Worm (Caenorhabditis elegans) whole organism, L1 larva: ENCODE results near the gene srd-20.

Experiments used
- C04F5.9 ChIP-seq: sonication (generic microtip); optimal IDR thresholded peaks from 2 replicates; lab custom pipeline; 2016; ENCODE audit warnings: missing genetic modification characterization, missing compliant biosample characterization
- C16A3.4 ChIP-seq: fragments of 150-350 bp; optimal IDR thresholded peaks from 2 replicates; lab custom pipeline; 2014; ENCODE audit warnings: missing biosample characterization, missing genetic modification characterization
- F16B12.6 ChIP-seq: fragments of 150-350 bp; optimal IDR thresholded peaks from 2 replicates; lab custom pipeline; 2014; ENCODE audit warnings: missing biosample characterization, missing genetic modification characterization
- Y116A8C.19 ChIP-seq: sonication (generic microtip); optimal IDR thresholded peaks from 2 replicates; lab custom pipeline; 2016; ENCODE audit warnings: missing compliant biosample characterization, missing genetic modification characterization, borderline replicate concordance
- aly-2 ChIP-seq: fragments of 150-350 bp; optimal IDR thresholded peaks from 2 replicates; lab custom pipeline; 2014; ENCODE audit warnings: missing biosample characterization, missing genetic modification characterization
- blmp-1 ChIP-seq: fragments of 150-350 bp; optimal IDR thresholded peaks from 2 replicates; lab custom pipeline; 2014; ENCODE audit warnings: missing biosample characterization, missing genetic modification characterization
- ceh-63 ChIP-seq: fragments of 200-800 bp; sonication (Bioruptor generic); optimal IDR thresholded peaks from 2 replicates; lab custom pipeline; 2018; ENCODE audit warnings: mild to moderate bottlenecking, missing genetic modification characterization, missing compliant biosample characterization
- ceh-82 ChIP-seq, 3 experiments: fragments of 150-350 bp in 1 of 3; sonication (generic microtip) in 2 of 3; optimal IDR thresholded peaks; 2 replicates each; lab custom pipeline; 2014 to 2017; ENCODE audit warnings: missing biosample characterization in 3 of 3, missing genetic modification characterization in 3 of 3
- dsc-1 ChIP-seq: sonication (generic microtip); optimal IDR thresholded peaks from 2 replicates; lab custom pipeline; 2016; ENCODE audit warnings: mild to moderate bottlenecking, missing genetic modification characterization, missing compliant biosample characterization
- efl-1 ChIP-seq, 4 experiments: fragments of 150-350 bp; optimal IDR thresholded peaks in 3 of 4; peaks in 1 of 4; 1 replicate in 1 of 4; 2 replicates in 3 of 4; lab custom pipeline; 2014; ENCODE audit warnings: missing biosample characterization in 2 of 4, missing genetic modification characterization in 2 of 4, missing genetic modification reagents in 2 of 4
- efl-3 ChIP-seq: fragments of 200-800 bp; sonication (Bioruptor generic); optimal IDR thresholded peaks from 2 replicates; lab custom pipeline; 2018; ENCODE audit warnings: mild to moderate bottlenecking, missing genetic modification characterization, missing compliant biosample characterization
- elt-2 ChIP-seq: sonication (generic microtip); optimal IDR thresholded peaks from 2 replicates; lab custom pipeline; 2016; ENCODE audit warnings: missing genetic modification characterization, mild to moderate bottlenecking, inconsistent platforms, missing compliant biosample characterization, missing genetic modification reagents
- ets-5 ChIP-seq: fragments of 200-800 bp; sonication (Bioruptor generic); IDR thresholded peaks from 2 replicates; pipeline ENCODE4 v1.3.6; 2022; ENCODE audit warnings: missing genetic modification characterization, missing compliant biosample characterization
- fkh-10 ChIP-seq: sonication (generic microtip); optimal IDR thresholded peaks from 2 replicates; lab custom pipeline; 2017; ENCODE audit warnings: missing biosample characterization, missing genetic modification reagents, missing genetic modification characterization
- fos-1 ChIP-seq: fragments of 150-350 bp; optimal IDR thresholded peaks from 2 replicates; lab custom pipeline; 2014; ENCODE audit warnings: missing biosample characterization, missing genetic modification characterization
- hlh-4 ChIP-seq: sonication (generic microtip); optimal IDR thresholded peaks from 2 replicates; lab custom pipeline; 2016; ENCODE audit warnings: mild to moderate bottlenecking, missing genetic modification characterization, missing compliant biosample characterization
- irx-1 ChIP-seq: sonication (generic microtip); optimal IDR thresholded peaks from 2 replicates; lab custom pipeline; 2016; ENCODE audit warnings: missing genetic modification characterization, missing compliant biosample characterization
- isw-1 ChIP-seq: fragments of 200-800 bp; sonication (Bioruptor generic); IDR thresholded peaks from 2 replicates; pipeline ENCODE4 v1.3.6; 2022; ENCODE audit warnings: missing genetic modification characterization, missing compliant biosample characterization
- lin-14 ChIP-seq: fragments of 200-800 bp; sonication (Bioruptor generic); optimal IDR thresholded peaks from 2 replicates; lab custom pipeline; 2018; ENCODE audit warnings: mild to moderate bottlenecking, missing genetic modification characterization, moderate library complexity, missing compliant biosample characterization
- lir-3 ChIP-seq: sonication (generic microtip); optimal IDR thresholded peaks from 2 replicates; lab custom pipeline; 2016; ENCODE audit warnings: mild to moderate bottlenecking, missing genetic modification characterization, moderate library complexity, missing compliant biosample characterization; ENCODE audit not compliant: poor library complexity
- lsy-2 ChIP-seq, 2 experiments: fragments of 150-350 bp; optimal IDR thresholded peaks; 2 replicates each; lab custom pipeline; 2014; ENCODE audit warnings: missing biosample characterization in 2 of 2, missing genetic modification characterization in 2 of 2
- mab-9 ChIP-seq: fragments of 200-800 bp; sonication (Bioruptor generic); IDR thresholded peaks from 2 replicates; pipeline ENCODE4 v1.3.6; 2022; ENCODE audit warnings: missing genetic modification reagents, missing genetic modification characterization, missing compliant biosample characterization
- mdl-1 ChIP-seq, 2 experiments: fragments of 150-350 bp; optimal IDR thresholded peaks; 2 replicates each; lab custom pipeline; 2014 to 2017; ENCODE audit warnings: missing biosample characterization in 2 of 2, missing genetic modification characterization in 2 of 2, inconsistent platforms in 1 of 2
- mef-2 ChIP-seq: fragments of 150-350 bp; optimal IDR thresholded peaks from 2 replicates; lab custom pipeline; 2014; ENCODE audit warnings: missing biosample characterization, missing genetic modification characterization
- mep-1 ChIP-seq: fragments of 150-350 bp; optimal IDR thresholded peaks from 2 replicates; lab custom pipeline; 2014; ENCODE audit warnings: missing biosample characterization, missing genetic modification characterization
- nhr-237 ChIP-seq: fragments of 150-350 bp; optimal IDR thresholded peaks from 2 replicates; lab custom pipeline; 2014; ENCODE audit warnings: missing biosample characterization, missing genetic modification characterization
- nhr-28 ChIP-seq: fragments of 150-350 bp; optimal IDR thresholded peaks from 2 replicates; lab custom pipeline; 2014; ENCODE audit warnings: missing biosample characterization, missing genetic modification characterization
- nhr-47 ChIP-seq: sonication (generic microtip); optimal IDR thresholded peaks from 2 replicates; lab custom pipeline; 2016; ENCODE audit warnings: mild to moderate bottlenecking, missing genetic modification characterization, moderate library complexity, missing compliant biosample characterization
- nhr-76 ChIP-seq: sonication (generic microtip); optimal IDR thresholded peaks from 2 replicates; lab custom pipeline; 2017; ENCODE audit warnings: missing biosample characterization, missing genetic modification characterization
- nhr-77 ChIP-seq: fragments of 150-350 bp; optimal IDR thresholded peaks from 2 replicates; lab custom pipeline; 2014; ENCODE audit warnings: missing biosample characterization, missing genetic modification characterization
- nhr-85 ChIP-seq: sonication (generic microtip); peaks from one replicate; lab custom pipeline; 2016; ENCODE audit warnings: missing genetic modification characterization, inconsistent platforms, missing compliant biosample characterization
- skn-1 ChIP-seq: fragments of 150-350 bp; optimal IDR thresholded peaks from 2 replicates; lab custom pipeline; 2014; ENCODE audit warnings: missing biosample characterization, missing genetic modification characterization
- snpc-4 ChIP-seq: fragments of 150-350 bp; optimal IDR thresholded peaks from 2 replicates; lab custom pipeline; 2014; ENCODE audit warnings: missing biosample characterization, missing genetic modification characterization
- snu-23 ChIP-seq: sonication (generic microtip); optimal IDR thresholded peaks from 2 replicates; lab custom pipeline; 2016; ENCODE audit warnings: missing genetic modification characterization, missing compliant biosample characterization
- sptf-1 ChIP-seq: fragments of 150-350 bp; optimal IDR thresholded peaks from 2 replicates; lab custom pipeline; 2014; ENCODE audit warnings: missing biosample characterization, missing genetic modification characterization
- sup-37 ChIP-seq: fragments of 200-800 bp; sonication (Bioruptor generic); optimal IDR thresholded peaks from 2 replicates; lab custom pipeline; 2018; ENCODE audit warnings: mild to moderate bottlenecking, missing genetic modification characterization, missing compliant biosample characterization
- swsn-7 ChIP-seq: sonication (generic microtip); optimal IDR thresholded peaks from 2 replicates; lab custom pipeline; 2016; ENCODE audit warnings: missing genetic modification characterization, missing compliant biosample characterization
- tbx-2 ChIP-seq: sonication (generic microtip); optimal IDR thresholded peaks from 2 replicates; lab custom pipeline; 2016; ENCODE audit warnings: missing genetic modification characterization, missing compliant biosample characterization
- tlp-1 ChIP-seq: fragments of 150-350 bp; optimal IDR thresholded peaks from 2 replicates; lab custom pipeline; 2014; ENCODE audit warnings: missing biosample characterization, missing genetic modification characterization
- unc-130 ChIP-seq: fragments of 150-350 bp; optimal IDR thresholded peaks from 2 replicates; lab custom pipeline; 2017; ENCODE audit warnings: missing biosample characterization, missing genetic modification characterization, inconsistent platforms
- unc-30 ChIP-seq: sonication (generic microtip); optimal IDR thresholded peaks from 2 replicates; lab custom pipeline; 2017; ENCODE audit warnings: missing biosample characterization, missing genetic modification characterization
- vab-15 ChIP-seq: sonication (generic microtip); optimal IDR thresholded peaks from 2 replicates; lab custom pipeline; 2017; ENCODE audit warnings: missing genotype, mild to moderate bottlenecking, missing genetic modification characterization, missing compliant biosample characterization
- ztf-11 ChIP-seq, 2 experiments: sonication (generic microtip); optimal IDR thresholded peaks; 2 replicates each; lab custom pipeline; 2016 to 2017; ENCODE audit warnings: missing genetic modification characterization in 2 of 2, missing biosample characterization in 1 of 2, missing compliant biosample characterization in 1 of 2
- ztf-4 ChIP-seq: fragments of 150-350 bp; optimal IDR thresholded peaks from 2 replicates; lab custom pipeline; 2014; ENCODE audit warnings: missing biosample characterization, missing genetic modification characterization

srd-20 gene

ce11 chrV:6044853-6045594 lies 10.4 kb upstream of the srd-20 start, which contains the start of gene R01B10.3:
R01B10.3 (minus strand) TSS chrV:6045129.
- TF ChIP-seq lir-3 (tag; lab: Kevin White, UChicago) (no peak), unc-30 (tag; lab: Kevin White, UChicago) (no peak), efl-1 (optimal IDR thresholded peaks at IDR 0.05; lab: Kevin White, UChicago) (no peak), efl-1 (GFP tag; optimal IDR thresholded peaks at IDR 0.05 in 1 of 2; lab: Kevin White, UChicago) (peak in 1 of 2 experiments; percentile 93), aly-2 (tag; lab: Kevin White, UChicago) (no peak), isw-1 (GFP tag; lab: Robert Waterston, UW) (no peak), sptf-1 (tag; lab: Kevin White, UChicago) (no peak), C04F5.9 (no peak), elt-2 (tag; lab: Kevin White, UChicago) (peak; percentile 2)
- TF ChIP-seq, all 84 proteins: peak for 2

- TF ChIP-seq nhr-76 (tag; lab: Kevin White, UChicago) (no peak), tbx-2 (tag; lab: Kevin White, UChicago) (no peak), ets-5 (GFP tag; lab: Robert Waterston, UW) (no peak), ztf-4 (tag; lab: Kevin White, UChicago) (no peak), lir-3 (tag; lab: Kevin White, UChicago) (no peak), mep-1 (no peak)
- TF ChIP-seq, all 84 proteins: peak for 0
Measured at ce11 chrV:6047818-6048217, 7.6 kb upstream of the srd-20 start, which contains the start of gene pgap-3. pgap-3 (minus strand) TSS chrV:6047918.

ce11 chrV:6051159-6051558 lies 4.2 kb upstream of the srd-20 start, which contains the start of gene jamp-1:
jamp-1 (minus strand) TSS chrV:6051259.
- TF ChIP-seq mep-1, result no peak
- TF ChIP-seq blmp-1 (tag; lab: Kevin White, UChicago), result no peak
- no peak for TF ChIP-seq dsc-1 (tag; lab: Kevin White, UChicago)
- no peak for TF ChIP-seq F16B12.6 (tag; lab: Kevin White, UChicago)
- TF ChIP-seq snpc-4 (tag; lab: Kevin White, UChicago), result no peak
- TF ChIP-seq lin-14, result no peak
- no peak for TF ChIP-seq skn-1 (tag; lab: Kevin White, UChicago)
- TF ChIP-seq nhr-85, result no peak
- no peak for TF ChIP-seq irx-1 (tag; lab: Kevin White, UChicago)
- no peak for TF ChIP-seq swsn-7 (tag; lab: Kevin White, UChicago)
- no peak for TF ChIP-seq fkh-10 (GFP tag; lab: Kevin White, UChicago)
- TF ChIP-seq efl-3 (GFP tag; lab: Kevin White, UChicago), result no peak
- no peak for TF ChIP-seq tlp-1 (tag; lab: Kevin White, UChicago)
- no peak for TF ChIP-seq nhr-77
- TF ChIP-seq lsy-2 (tag; optimal IDR thresholded peaks at IDR 0.05; lab: Kevin White, UChicago), result no peak
- no peak for TF ChIP-seq ztf-11 (tag; optimal IDR thresholded peaks at IDR 0.05; lab: Kevin White, UChicago)
- TF ChIP-seq fos-1 (tag; lab: Kevin White, UChicago), result no peak
- TF ChIP-seq C04F5.9, result no peak

- TF ChIP-seq mdl-1 (tag; optimal IDR thresholded peaks at IDR 0.05; lab: Kevin White, UChicago) (peak in 1 of 2 experiments; percentile 82), swsn-7 (tag; lab: Kevin White, UChicago) (peak; percentile 85), vab-15 (tag; lab: Kevin White, UChicago) (no peak), F16B12.6 (tag; lab: Kevin White, UChicago) (peak; percentile 66), C04F5.9 (no peak), isw-1 (GFP tag; lab: Robert Waterston, UW) (peak; percentile 69), mab-9 (GFP tag; lab: Robert Waterston, UW) (peak; percentile 56), C16A3.4 (tag; lab: Kevin White, UChicago) (peak; percentile 88), tbx-2 (tag; lab: Kevin White, UChicago) (peak; percentile 75), lin-14 (peak; percentile 97), Y116A8C.19 (tag; lab: Kevin White, UChicago) (no peak), ceh-82 (tag; optimal IDR thresholded peaks at IDR 0.05; lab: Kevin White, UChicago) (peak; percentile 64 to 87 (median 66)), nhr-237 (peak; percentile 72), ceh-63 (no peak), irx-1 (tag; lab: Kevin White, UChicago) (peak; percentile 70), nhr-47 (tag; lab: Kevin White, UChicago) (peak; percentile 83), ztf-4 (tag; lab: Kevin White, UChicago) (peak; percentile 64), sup-37 (GFP tag; lab: Kevin White, UChicago) (no peak), unc-130 (tag; lab: Kevin White, UChicago) (peak; percentile 92), nhr-28 (no peak), mef-2 (peak; percentile 39), snu-23 (GFP tag; lab: Kevin White, UChicago) (peak; percentile 91), hlh-4 (tag; lab: Kevin White, UChicago) (no peak)
Measured at ce11 chrV:6053188-6053687, 2.2 kb upstream of the srd-20 start, which contains the start of gene seip-1. seip-1 (minus strand) TSS chrV:6053238.
